Worm (Caenorhabditis elegans) whole organism, L3 larva: ENCODE data around the gene C36A4.10.

Experiments
- R02D3.7 ChIP-seq: fragments of 150-350 bp; optimal IDR thresholded peaks from 2 replicates; lab custom pipeline; 2014; ENCODE audit warnings: missing biosample characterization, missing genetic modification characterization
- ceh-16 ChIP-seq: sonication (generic microtip); optimal IDR thresholded peaks from 2 replicates; lab custom pipeline; 2017; ENCODE audit warnings: missing biosample characterization, missing genetic modification characterization
- lin-15B ChIP-seq: fragments of 150-350 bp; optimal IDR thresholded peaks from 2 replicates; lab custom pipeline; 2014; ENCODE audit warnings: missing biosample characterization, missing genetic modification characterization
- lin-39 ChIP-seq: fragments of 150-350 bp; optimal IDR thresholded peaks from 2 replicates; lab custom pipeline; 2018; ENCODE audit warnings: missing biosample characterization, missing genetic modification reagents, missing genetic modification characterization
- ztf-11 ChIP-seq: fragments of 150-350 bp; optimal IDR thresholded peaks from 2 replicates; lab custom pipeline; 2014; ENCODE audit warnings: missing biosample characterization, missing genetic modification characterization

- TF ChIP-seq ztf-11 (tag; lab: Kevin White, UChicago) (no peak), lin-15B (tag; lab: Kevin White, UChicago) (no peak), lin-39 (tag; lab: Kevin White, UChicago) (no peak), R02D3.7 (no peak), ceh-16 (tag; lab: Kevin White, UChicago) (no peak)
Measured at ce11 chrIII:3800240-3800933, 30.9 kb downstream of the C36A4.10 start, which contains the start of gene mtm-3.
